Worm (Caenorhabditis elegans): ENCODE data around the gene tbp-1.

tbp-1 gene

ce11 chrIII:7358627-7359026, 25.2 kb upstream of the tbp-1 start:
- TF ChIP-seq mep-1 (tag; optimal IDR thresholded peaks at IDR 0.05) (peak; percentile 36), nhr-28 (tag; optimal IDR thresholded peaks at IDR 0.05) (peak; percentile 63), hlh-11 (tag; optimal IDR thresholded peaks at IDR 0.05) (peak; percentile 72), pha-4 (GFP tag; IDR thresholded peaks at IDR 0.05) (no peak), pha-4 (tag; optimal IDR thresholded peaks at IDR 0.05) (peak; percentile 80), dve-1 (tag; optimal IDR thresholded peaks at IDR 0.05; ENCODE audit: insufficient read depth) (peak; percentile 24), dmd-6 (GFP tag; IDR thresholded peaks at IDR 0.05) (peak; percentile 51; the same call in 1 of the 2 replicates), lsy-2 (tag; optimal IDR thresholded peaks at IDR 0.05) (no peak), pqm-1 (tag; optimal IDR thresholded peaks at IDR 0.05) (no peak), daf-16 (GFP tag; optimal IDR thresholded peaks at IDR 0.05) (peak in 1 of 2 experiments; percentile 80), daf-16 (tag; optimal IDR thresholded peaks at IDR 0.05) (peak; percentile 60), mxl-3 (GFP tag; optimal IDR thresholded peaks at IDR 0.05) (peak; percentile 15), lin-1 (GFP tag; IDR thresholded peaks at IDR 0.05) (no peak), aha-1 (tag) (peak; percentile 93), ceh-20 (GFP tag; IDR thresholded peaks at IDR 0.05) (0 out of 2 replicates have a peak, but pooled peaks have one; percentile 42), lin-13 (GFP tag; optimal IDR thresholded peaks at IDR 0.05) (peak; percentile 32), spr-1 (tag; optimal IDR thresholded peaks at IDR 0.05) (no peak), hlh-30 (tag; optimal IDR thresholded peaks at IDR 0.05; ENCODE audit: insufficient read depth) (peak; percentile 40), jun-1 (tag; optimal IDR thresholded peaks at IDR 0.05) (no peak), nhr-11 (tag; optimal IDR thresholded peaks at IDR 0.05) (peak; percentile 12), hif-1 (tag; optimal IDR thresholded peaks at IDR 0.05) (peak in 1 of 2 experiments; percentile 92)

- TF ChIP-seq lin-15B (tag; optimal IDR thresholded peaks at IDR 0.05), result no peak
- no peak for TF ChIP-seq T20F7.1 (GFP tag; optimal IDR thresholded peaks at IDR 0.05)
- TF ChIP-seq mep-1 (tag; optimal IDR thresholded peaks at IDR 0.05), result no peak
- no peak for TF ChIP-seq Y5F2A.4 (GFP tag; optimal IDR thresholded peaks at IDR 0.05)
- no peak for TF ChIP-seq ztf-11 (tag; optimal IDR thresholded peaks at IDR 0.05)
- TF ChIP-seq arid-1 (GFP tag; conservative IDR thresholded peaks at IDR 0.05), result 0 out of 2 replicates have a peak, but pooled peaks have one; percentile 30
- no peak for TF ChIP-seq gei-8 (GFP tag; optimal IDR thresholded peaks at IDR 0.05)
- TF ChIP-seq dpl-1 (GFP tag; optimal IDR thresholded peaks at IDR 0.05), result peak; percentile 73
- no peak for TF ChIP-seq ctbp-1 (GFP tag; IDR thresholded peaks at IDR 0.05)
- no peak for TF ChIP-seq attf-4 (tag; optimal IDR thresholded peaks at IDR 0.05)
- no peak for TF ChIP-seq zag-1 (tag; optimal IDR thresholded peaks at IDR 0.05)
- peak in 1 of 2 experiments; percentile 40 for TF ChIP-seq lsy-2 (tag; optimal IDR thresholded peaks at IDR 0.05)
- no peak for TF ChIP-seq daf-16 (GFP tag; optimal IDR thresholded peaks at IDR 0.05)
- no peak for TF ChIP-seq daf-16 (tag; optimal IDR thresholded peaks at IDR 0.05)
- no peak for TF ChIP-seq ceh-28 (tag; optimal IDR thresholded peaks at IDR 0.05)
- TF ChIP-seq hlh-30 (tag; optimal IDR thresholded peaks at IDR 0.05; ENCODE audit: insufficient read depth), result no peak
- TF ChIP-seq saeg-2 (GFP tag; IDR thresholded peaks at IDR 0.05), result no peak
- no peak for TF ChIP-seq mdt-29 (GFP tag; IDR thresholded peaks at IDR 0.05)
- TF ChIP-seq lin-38 (GFP tag; IDR thresholded peaks at IDR 0.05), result no peak
- no peak for TF ChIP-seq ceh-82 (tag; optimal IDR thresholded peaks at IDR 0.05)
- no peak for TF ChIP-seq nhr-77 (tag; optimal IDR thresholded peaks at IDR 0.05)
- TF ChIP-seq mes-2 (tag; optimal IDR thresholded peaks at IDR 0.05; ENCODE audit: poor library complexity, severe bottlenecking), result peak; percentile 86
- TF ChIP-seq lin-1 (GFP tag; IDR thresholded peaks at IDR 0.05), result no peak
These were observed 24.7 kb upstream of the tbp-1 start, which contains the start of the genes eco-1 and hmgr-1 for ce11 chrIII:7359037-7359548. Gene eco-1, minus strand, starts transcription at chrIII:7359095. Gene hmgr-1, plus strand, starts transcription at chrIII:7359498.

- TF ChIP-seq aha-1 (tag) (peak; percentile 84), egl-43 (GFP tag; IDR thresholded peaks at IDR 0.05) (no peak)
These were observed 18.2 kb upstream of the tbp-1 start, which contains the start of gene F08F8.11 for ce11 chrIII:7365602-7366001. Gene F08F8.11, plus strand, starts transcription at chrIII:7365902.
